Fruit fly (Drosophila melanogaster) whole organism, embryonic: Measurements from ENCODE around the gene CG14787.

Source experiments
- Atf-2 ChIP-seq: fragments of 200-800 bp; sonication (Bioruptor generic); optimal IDR thresholded peaks from 2 replicates; lab custom pipeline; 2016; ENCODE audit warnings: missing biosample characterization, missing genetic modification characterization
- CG10267 ChIP-seq: fragments of 200-800 bp; sonication (Bioruptor generic); optimal IDR thresholded peaks from 2 replicates; lab custom pipeline; 2018; ENCODE audit warnings: missing biosample characterization, mild to moderate bottlenecking, missing genetic modification characterization, moderate library complexity
- CG10543 ChIP-seq: fragments of 200-800 bp; sonication (Bioruptor generic); optimal IDR thresholded peaks from 3 replicates; lab custom pipeline; 2017; ENCODE audit warnings: missing biosample characterization, mild to moderate bottlenecking, missing genetic modification characterization, moderate library complexity
- CG11560 ChIP-seq: fragments of 200-800 bp; sonication (Bioruptor generic); IDR thresholded peaks from 3 replicates; pipeline ENCODE4 v1.3.6; 2022; ENCODE audit warnings: missing biosample characterization, missing genetic modification characterization
- CG12104 ChIP-seq: fragments of 200-800 bp; sonication (Bioruptor generic); optimal IDR thresholded peaks from 3 replicates; lab custom pipeline; 2016; ENCODE audit warnings: missing biosample characterization, missing genetic modification characterization
- CG12219 ChIP-seq: fragments of 200-800 bp; sonication (Bioruptor generic); optimal IDR thresholded peaks from 3 replicates; lab custom pipeline; 2018; ENCODE audit warnings: missing biosample characterization, mild to moderate bottlenecking, missing genetic modification characterization
- CG12236 ChIP-seq: fragments of 200-800 bp; sonication (Bioruptor generic); optimal IDR thresholded peaks from 2 replicates; lab custom pipeline; 2016; ENCODE audit warnings: missing biosample characterization, missing genetic modification characterization
- CG17328 ChIP-seq: fragments of 200-800 bp; sonication (Bioruptor generic); IDR thresholded peaks from 2 replicates; pipeline ENCODE4 v1.3.6; 2022; ENCODE audit warnings: missing biosample characterization, missing genetic modification characterization
- CG31441 ChIP-seq: fragments of 200-800 bp; sonication (Bioruptor generic); IDR thresholded peaks from 2 replicates; pipeline ENCODE4 v1.3.6; 2022; ENCODE audit warnings: missing biosample characterization, missing genetic modification characterization
- CG43689 ChIP-seq: fragments of 200-800 bp; sonication (Bioruptor generic); IDR thresholded peaks from 2 replicates; pipeline ENCODE4 v1.3.6; 2022; ENCODE audit warnings: missing biosample characterization, missing genetic modification characterization
- CG4617 ChIP-seq: fragments of 200-800 bp; sonication (Bioruptor generic); optimal IDR thresholded peaks from 3 replicates; lab custom pipeline; 2016; ENCODE audit warnings: missing biosample characterization, missing genetic modification characterization, borderline replicate concordance
- CG4707 ChIP-seq: fragments of 200-800 bp; sonication (Bioruptor generic); optimal IDR thresholded peaks from 2 replicates; lab custom pipeline; 2018; ENCODE audit warnings: missing biosample characterization, mild to moderate bottlenecking, missing genetic modification characterization, moderate library complexity
- CG6254 ChIP-seq: fragments of 200-800 bp; sonication (Bioruptor generic); optimal IDR thresholded peaks from 3 replicates; lab custom pipeline; 2017; ENCODE audit warnings: mild to moderate bottlenecking, missing biosample characterization, missing genetic modification reagents, missing genetic modification characterization
- CG6654 ChIP-seq: fragments of 200-800 bp; sonication (Bioruptor generic); optimal IDR thresholded peaks from 2 replicates; lab custom pipeline; 2017; ENCODE audit warnings: missing biosample characterization, mild to moderate bottlenecking, missing genetic modification characterization
- CG7987 ChIP-seq: fragments of 200-800 bp; sonication (Bioruptor generic); optimal IDR thresholded peaks from 2 replicates; lab custom pipeline; 2018; ENCODE audit warnings: missing biosample characterization, mild to moderate bottlenecking, missing genetic modification characterization, moderate library complexity
- CG8290 ChIP-seq, 3 experiments: fragments of 200-800 bp; sonication (Bioruptor generic); optimal IDR thresholded peaks; 2 replicates each; lab custom pipeline; 2016 to 2019; ENCODE audit warnings: missing biosample characterization in 3 of 3, missing genetic modification characterization in 3 of 3, mild to moderate bottlenecking in 2 of 3, moderate library complexity in 1 of 3
- CG8359 ChIP-seq: fragments of 200-800 bp; sonication (Bioruptor generic); optimal IDR thresholded peaks from 2 replicates; lab custom pipeline; 2017; ENCODE audit warnings: missing biosample characterization, mild to moderate bottlenecking, missing genetic modification characterization, borderline replicate concordance
- CG9932 ChIP-seq: fragments of 200-800 bp; sonication (Bioruptor generic); IDR thresholded peaks from 2 replicates; pipeline ENCODE4 v1.3.6; 2022; ENCODE audit warnings: missing biosample characterization, missing genetic modification characterization
- D19A ChIP-seq: fragments of 200-800 bp; optimal IDR thresholded peaks from 3 replicates; lab custom pipeline; 2019; ENCODE audit warnings: missing biosample characterization, mild to moderate bottlenecking, missing genetic modification characterization, moderate library complexity
- Dbx ChIP-seq: fragments of 200-800 bp; sonication (Bioruptor generic); IDR thresholded peaks from 3 replicates; pipeline ENCODE4 v1.3.6; 2022; ENCODE audit warnings: missing biosample characterization, missing genetic modification characterization
- Dfd ChIP-seq, 2 experiments: fragments of >200 bp; optimal IDR thresholded peaks; 2 replicates each; lab custom pipeline; 2017; ENCODE audit warnings: missing biosample characterization in 2 of 2, missing genetic modification characterization in 2 of 2
- Eip74EF ChIP-seq, 2 experiments: fragments of 200-800 bp in 1 of 2; fragments of >200 bp in 1 of 2; sonication (Bioruptor generic) in 1 of 2; optimal IDR thresholded peaks; 2 replicates each; lab custom pipeline; 2017 to 2019; ENCODE audit warnings: missing biosample characterization in 2 of 2, missing genetic modification characterization in 2 of 2, mild to moderate bottlenecking in 1 of 2, moderate library complexity in 1 of 2
- Jarid2 ChIP-seq: fragments of 200-800 bp; sonication (Bioruptor generic); optimal IDR thresholded peaks from 3 replicates; lab custom pipeline; 2017; ENCODE audit warnings: mild to moderate bottlenecking, missing biosample characterization, missing genetic modification reagents, missing genetic modification characterization
- MBD-R2 ChIP-seq: fragments of 200-800 bp; sonication (Bioruptor generic); IDR thresholded peaks from 2 replicates; pipeline ENCODE4 v1.3.6; 2022; ENCODE audit warnings: missing biosample characterization, missing genetic modification characterization
- Ravus ChIP-seq: fragments of 200-800 bp; sonication (Bioruptor generic); IDR thresholded peaks from 2 replicates; pipeline ENCODE4 v1.3.6; 2022; ENCODE audit warnings: missing biosample characterization, missing genetic modification characterization
- Ssrp ChIP-seq: fragments of 200-800 bp; sonication (Bioruptor generic); optimal IDR thresholded peaks from 2 replicates; lab custom pipeline; 2018; ENCODE audit warnings: missing biosample characterization, mild to moderate bottlenecking, missing genetic modification characterization, moderate library complexity
- Vsx1 ChIP-seq: fragments of 200-800 bp; sonication (Bioruptor generic); optimal IDR thresholded peaks from 2 replicates; lab custom pipeline; 2017; ENCODE audit warnings: missing biosample characterization, mild to moderate bottlenecking, missing genetic modification characterization, missing genetic modification reagents
- ab ChIP-seq: fragments of 200-800 bp; sonication (Bioruptor generic); optimal IDR thresholded peaks from 2 replicates; lab custom pipeline; 2016; ENCODE audit warnings: missing biosample characterization, missing genetic modification characterization
- ash1 ChIP-seq: fragments of 200-800 bp; sonication (Bioruptor generic); optimal IDR thresholded peaks from 2 replicates; lab custom pipeline; 2018; ENCODE audit warnings: missing biosample characterization, mild to moderate bottlenecking, missing genetic modification characterization
- btn ChIP-seq: fragments of 200-800 bp; sonication (Bioruptor generic); optimal IDR thresholded peaks from 2 replicates; lab custom pipeline; 2016; ENCODE audit warnings: missing biosample characterization, missing genetic modification characterization
- cas ChIP-seq: fragments of 200-800 bp; sonication (Bioruptor generic); IDR thresholded peaks from 2 replicates; pipeline ENCODE4 v1.3.6; 2022; ENCODE audit warnings: missing biosample characterization, missing genetic modification characterization
- dmrt11E ChIP-seq: fragments of 200-800 bp; sonication (Bioruptor generic); optimal IDR thresholded peaks from 3 replicates; lab custom pipeline; 2018; ENCODE audit warnings: missing biosample characterization, mild to moderate bottlenecking, missing genetic modification characterization, moderate library complexity
- ewg ChIP-seq: fragments of 200-800 bp; sonication (Bioruptor generic); optimal IDR thresholded peaks from 3 replicates; lab custom pipeline; 2017; ENCODE audit warnings: mild to moderate bottlenecking, missing biosample characterization, missing genetic modification reagents, missing genetic modification characterization
- eyg ChIP-seq: fragments of 200-800 bp; sonication (Bioruptor generic); optimal IDR thresholded peaks from 3 replicates; lab custom pipeline; 2016; ENCODE audit warnings: missing biosample characterization, missing genetic modification characterization
- gro ChIP-seq: fragments of 200-800 bp; sonication (Bioruptor generic); optimal IDR thresholded peaks from 2 replicates; lab custom pipeline; 2016; ENCODE audit warnings: missing biosample characterization, missing genetic modification characterization
- hth ChIP-seq: fragments of >200 bp; optimal IDR thresholded peaks from 2 replicates; lab custom pipeline; 2017; ENCODE audit warnings: inconsistent platforms
- lbe ChIP-seq: fragments of 200-800 bp; sonication (Bioruptor generic); optimal IDR thresholded peaks from 2 replicates; lab custom pipeline; 2016; ENCODE audit warnings: missing biosample characterization, mild to moderate bottlenecking, missing genetic modification characterization
- lola ChIP-seq, 3 experiments: fragments of >200 bp in 2 of 3; fragments of 200-800 bp in 1 of 3; sonication (Bioruptor generic) in 1 of 3; optimal IDR thresholded peaks; 2 replicates each; lab custom pipeline; 2017 to 2019; ENCODE audit warnings: missing biosample characterization in 3 of 3, missing genetic modification characterization in 3 of 3, mild to moderate bottlenecking in 1 of 3, moderate library complexity in 1 of 3
- luna ChIP-seq: fragments of 200-800 bp; sonication (Bioruptor generic); optimal IDR thresholded peaks from 2 replicates; lab custom pipeline; 2016; ENCODE audit warnings: missing biosample characterization, missing genetic modification characterization
- maf-S ChIP-seq: fragments of 200-800 bp; sonication (Bioruptor generic); optimal IDR thresholded peaks from 2 replicates; lab custom pipeline; 2016; ENCODE audit warnings: missing biosample characterization, missing genetic modification characterization
- nau ChIP-seq: fragments of 200-800 bp; sonication (Bioruptor generic); optimal IDR thresholded peaks from 3 replicates; lab custom pipeline; 2017; ENCODE audit warnings: missing biosample characterization, mild to moderate bottlenecking, missing genetic modification characterization, missing genetic modification reagents
- pan ChIP-seq, 4 experiments: fragments of >200 bp in 3 of 4; fragments of 200-800 bp in 1 of 4; sonication (Bioruptor generic) in 1 of 4; optimal IDR thresholded peaks in 3 of 4; IDR thresholded peaks in 1 of 4; 2 replicates each; pipeline versions ENCODE4 v1.3.6 to Lab custom; 2017 to 2022; ENCODE audit warnings: missing biosample characterization in 2 of 4, missing genetic modification characterization in 2 of 4, mixed read lengths in 1 of 4
- phol ChIP-seq: fragments of 200-800 bp; sonication (Bioruptor generic); optimal IDR thresholded peaks from 3 replicates; lab custom pipeline; 2018; ENCODE audit warnings: missing biosample characterization, mild to moderate bottlenecking, missing genetic modification characterization, moderate library complexity
- ranshi ChIP-seq: fragments of 200-800 bp; sonication (Bioruptor generic); IDR thresholded peaks from 2 replicates; pipeline ENCODE4 v1.3.6; 2022; ENCODE audit warnings: missing biosample characterization, missing genetic modification characterization
- sens-2 ChIP-seq: fragments of 200-800 bp; sonication (Bioruptor generic); IDR thresholded peaks from 2 replicates; pipeline ENCODE4 v1.3.6; 2022; ENCODE audit warnings: missing biosample characterization, missing genetic modification characterization
- sqz ChIP-seq: fragments of 200-800 bp; sonication (Bioruptor generic); optimal IDR thresholded peaks from 3 replicates; lab custom pipeline; 2018; ENCODE audit warnings: missing biosample characterization, mild to moderate bottlenecking, missing genetic modification characterization
- toy ChIP-seq: fragments of 200-800 bp; sonication (Bioruptor generic); IDR thresholded peaks from 2 replicates; pipeline ENCODE4 v1.3.6; 2022; ENCODE audit warnings: missing biosample characterization, missing genetic modification characterization
- vfl ChIP-seq: fragments of 200-800 bp; sonication (Bioruptor generic); optimal IDR thresholded peaks from 2 replicates; lab custom pipeline; 2016; ENCODE audit warnings: missing biosample characterization, missing genetic modification characterization

CG14787 gene

dm6 chrX:1466505-1467381 lies 5.3 kb upstream of the CG14787 start:
- TF ChIP-seq CG6654 (GFP tag; lab: Kevin White, UChicago) (no peak), CG11560 (tag; lab: Robert Waterston, UW) (no peak), CG8290 (GFP tag; optimal IDR thresholded peaks at IDR 0.05; lab: Kevin White, UChicago) (no peak), CG8290 (tag; optimal IDR thresholded peaks at IDR 0.05; lab: Kevin White, UChicago) (peak in 1 of 2 experiments; percentile 30), Atf-2 (GFP tag; lab: Kevin White, UChicago) (no peak), CG7987 (GFP tag; lab: Kevin White, UChicago) (no peak), CG8359 (no peak), Eip74EF (GFP tag; optimal IDR thresholded peaks at IDR 0.05; lab: Kevin White, UChicago) (peak in 1 of 2 experiments; percentile 36), CG31441 (GFP tag; lab: Robert Waterston, UW) (no peak), CG12104 (GFP tag; lab: Kevin White, UChicago) (no peak), nau (no peak), CG6254 (GFP tag; lab: Kevin White, UChicago) (no peak), Dbx (GFP tag; lab: Robert Waterston, UW) (no peak), Ssrp (no peak), CG9932 (GFP tag; lab: Robert Waterston, UW) (no peak), CG4617 (no peak), hth (lab: Kevin White, UChicago) (no peak), Ravus (no peak), D19A (no peak), btn (GFP tag; lab: Kevin White, UChicago) (no peak), ewg (GFP tag; lab: Kevin White, UChicago) (no peak), gro (GFP tag; lab: Kevin White, UChicago) (no peak), phol (no peak), CG12236 (no peak), vfl (GFP tag; lab: Kevin White, UChicago) (no peak), CG10543 (GFP tag; lab: Kevin White, UChicago) (peak; percentile 68), eyg (GFP tag; lab: Kevin White, UChicago) (no peak), ranshi (GFP tag; lab: Robert Waterston, UW) (no peak), sqz (GFP tag; lab: Kevin White, UChicago) (no peak), maf-S (no peak), CG4707 (no peak), CG10267 (tag; lab: Kevin White, UChicago) (no peak), toy (GFP tag; lab: Robert Waterston, UW) (no peak), sens-2 (GFP tag; lab: Robert Waterston, UW) (no peak), lola (GFP tag; optimal IDR thresholded peaks at IDR 0.05; lab: Kevin White, UChicago) (no peak), Vsx1 (GFP tag; lab: Kevin White, UChicago) (no peak), dmrt11E (tag; lab: Kevin White, UChicago) (no peak), CG12219 (GFP tag; lab: Kevin White, UChicago) (no peak), CG43689 (GFP tag; lab: Robert Waterston, UW) (no peak), Dfd (GFP tag; optimal IDR thresholded peaks at IDR 0.05; lab: Kevin White, UChicago) (no peak), CG17328 (GFP tag; lab: Robert Waterston, UW) (no peak), MBD-R2 (GFP tag; lab: Robert Waterston, UW) (peak; percentile 49; the same call in 1 of the 2 replicates), luna (GFP tag; lab: Kevin White, UChicago) (no peak), ash1 (GFP tag; lab: Kevin White, UChicago) (no peak), lbe (GFP tag; lab: Kevin White, UChicago) (no peak), ab (GFP tag; lab: Kevin White, UChicago) (no peak), Jarid2 (GFP tag; lab: Kevin White, UChicago) (no peak), pan (optimal IDR thresholded peaks at IDR 0.05; lab: Kevin White, UChicago) (no peak), pan (GFP tag; optimal IDR thresholded peaks at IDR 0.05 in 1 of 2, IDR thresholded peaks at IDR 0.05 in 1 of 2) (no peak), cas (GFP tag; lab: Robert Waterston, UW) (no peak)
